Worm (Caenorhabditis elegans) whole organism, L1 larva: ENCODE measurements around the gene tag-77.

Experiments
- pag-3 ChIP-seq: sonication (generic microtip); optimal IDR thresholded peaks from 2 replicates; lab custom pipeline; 2017; ENCODE audit warnings: missing genetic modification characterization, mild to moderate bottlenecking, missing compliant biosample characterization, antibody characterized with exemption, borderline replicate concordance; ENCODE audit not compliant: insufficient read depth
- vab-15 ChIP-seq: sonication (generic microtip); optimal IDR thresholded peaks from 2 replicates; lab custom pipeline; 2017; ENCODE audit warnings: missing genotype, mild to moderate bottlenecking, missing genetic modification characterization, missing compliant biosample characterization

- TF ChIP-seq pag-3 (tag; lab: Kevin White, UChicago) (no peak), vab-15 (tag; lab: Kevin White, UChicago) (no peak)
These were observed 48.0 kb downstream of the tag-77 start for ce11 chrIV:8462376-8462775.
